Worm (Caenorhabditis elegans): ENCODE data around the gene C08D8.7.

- TF ChIP-seq nhr-12 (tag; optimal IDR thresholded peaks at IDR 0.05) (no peak), ztf-11 (tag; optimal IDR thresholded peaks at IDR 0.05) (no peak), mab-5 (tag; optimal IDR thresholded peaks at IDR 0.05) (no peak), nhr-237 (tag; optimal IDR thresholded peaks at IDR 0.05) (no peak), bed-3 (GFP tag; optimal IDR thresholded peaks at IDR 0.05) (no peak), ham-2 (GFP tag; optimal IDR thresholded peaks at IDR 0.05) (no peak)
Measured at ce11 chrV:8334360-8334759, 6.7 kb upstream of the C08D8.7 start, which contains the start of gene tmd-2.

Data from whole organism, mixed stage, embryonic.